Fruit fly (Drosophila melanogaster) whole organism, embryonic: ENCODE results near the gene Tfb5.
A peak's percentile ranks its signal among the peaks of the same experiment; 100 is the strongest.

Experiments
- Aef1 ChIP-seq: fragments of 200-800 bp; sonication (Bioruptor generic); IDR thresholded peaks from 3 replicates; pipeline ENCODE4 v1.3.6; 2022; ENCODE audit warnings: missing biosample characterization, missing genetic modification characterization
- Atf3 ChIP-seq: fragments of 200-800 bp; sonication (Bioruptor generic); optimal IDR thresholded peaks from 3 replicates; lab custom pipeline; 2016; ENCODE audit warnings: missing biosample characterization, missing genetic modification characterization
- B-H2 ChIP-seq: fragments of 200-800 bp; sonication (Bioruptor generic); optimal IDR thresholded peaks from 2 replicates; lab custom pipeline; 2018; ENCODE audit warnings: missing biosample characterization, mild to moderate bottlenecking, missing genetic modification characterization
- CG10274 ChIP-seq: fragments of 200-800 bp; sonication (Bioruptor generic); optimal IDR thresholded peaks from 3 replicates; lab custom pipeline; 2017; ENCODE audit warnings: missing biosample characterization, mild to moderate bottlenecking, missing genetic modification characterization
- CG10654 ChIP-seq: fragments of 200-800 bp; sonication (Bioruptor generic); optimal IDR thresholded peaks from 2 replicates; lab custom pipeline; 2016; ENCODE audit warnings: missing biosample characterization, missing genetic modification characterization
- CG11695 ChIP-seq: fragments of 200-800 bp; sonication (Bioruptor generic); IDR thresholded peaks from 3 replicates; pipeline ENCODE4 v1.3.6; 2022; ENCODE audit warnings: missing biosample characterization, missing genetic modification characterization
- CG1602 ChIP-seq: fragments of 200-800 bp; sonication (Bioruptor generic); optimal IDR thresholded peaks from 3 replicates; lab custom pipeline; 2016; ENCODE audit warnings: missing biosample characterization, missing genetic modification characterization
- CG1647 ChIP-seq: fragments of 200-800 bp; sonication (Bioruptor generic); optimal IDR thresholded peaks from 3 replicates; lab custom pipeline; 2016; ENCODE audit warnings: missing biosample characterization, missing genetic modification characterization
- CG2202 ChIP-seq: fragments of 200-800 bp; sonication (Bioruptor generic); optimal IDR thresholded peaks from 2 replicates; lab custom pipeline; 2018; ENCODE audit warnings: missing biosample characterization, mild to moderate bottlenecking, missing genetic modification characterization
- CG30403 ChIP-seq: fragments of 200-800 bp; sonication (Bioruptor generic); optimal IDR thresholded peaks from 3 replicates; lab custom pipeline; 2016; ENCODE audit warnings: missing biosample characterization, missing genetic modification characterization
- CG31365 ChIP-seq: fragments of 200-800 bp; sonication (Bioruptor generic); optimal IDR thresholded peaks from 2 replicates; lab custom pipeline; 2018; ENCODE audit warnings: missing biosample characterization, mild to moderate bottlenecking, missing genetic modification characterization
- CG34376 ChIP-seq: fragments of 200-800 bp; sonication (Bioruptor generic); optimal IDR thresholded peaks from 2 replicates; lab custom pipeline; 2018; ENCODE audit warnings: missing biosample characterization, mild to moderate bottlenecking, missing genetic modification characterization
- CG34422 ChIP-seq: fragments of 200-800 bp; sonication (Bioruptor generic); IDR thresholded peaks from 3 replicates; pipeline ENCODE4 v1.3.6; 2022; ENCODE audit warnings: missing biosample characterization, missing genetic modification characterization
- CG4730 ChIP-seq: fragments of 200-800 bp; sonication (Bioruptor generic); IDR thresholded peaks from 2 replicates; pipeline ENCODE4 v1.3.6; 2022; ENCODE audit warnings: missing biosample characterization, missing genetic modification characterization
- CG6689 ChIP-seq: fragments of 200-800 bp; sonication (Bioruptor generic); IDR thresholded peaks from 2 replicates; pipeline ENCODE4 v1.3.6; 2022; ENCODE audit warnings: missing biosample characterization, missing genetic modification characterization
- CG7556 ChIP-seq: fragments of 200-800 bp; sonication (Bioruptor generic); optimal IDR thresholded peaks from 2 replicates; lab custom pipeline; 2017; ENCODE audit warnings: missing biosample characterization, mild to moderate bottlenecking, missing genetic modification characterization
- ERR ChIP-seq: fragments of 200-800 bp; sonication (Bioruptor generic); optimal IDR thresholded peaks from 2 replicates; lab custom pipeline; 2016; ENCODE audit warnings: missing biosample characterization, missing genetic modification characterization
- Gug ChIP-seq: fragments of 200-800 bp; sonication (Bioruptor generic); IDR thresholded peaks from 4 replicates; pipeline ENCODE4 v1.3.6; 2022; ENCODE audit warnings: missing biosample characterization, missing genetic modification characterization
- H15 ChIP-seq: fragments of 200-800 bp; sonication (Bioruptor generic); IDR thresholded peaks from 3 replicates; pipeline ENCODE4 v1.3.6; 2022; ENCODE audit warnings: missing biosample characterization, missing genetic modification characterization
- Hr39 ChIP-seq: fragments of >200 bp; optimal IDR thresholded peaks from 2 replicates; lab custom pipeline; 2017
- Jarid2 ChIP-seq: fragments of 200-800 bp; sonication (Bioruptor generic); optimal IDR thresholded peaks from 3 replicates; lab custom pipeline; 2017; ENCODE audit warnings: mild to moderate bottlenecking, missing biosample characterization, missing genetic modification reagents, missing genetic modification characterization
- Lim3 ChIP-seq: fragments of 200-800 bp; sonication (Bioruptor generic); IDR thresholded peaks from 2 replicates; pipeline ENCODE4 v1.3.6; 2022; ENCODE audit warnings: missing biosample characterization, missing genetic modification characterization
- Lpt ChIP-seq: fragments of >200 bp; optimal IDR thresholded peaks from 2 replicates; lab custom pipeline; 2018; ENCODE audit warnings: missing biosample characterization, missing genetic modification characterization
- Mad ChIP-seq: fragments of 200-800 bp; sonication (Bioruptor generic); optimal IDR thresholded peaks from 2 replicates; lab custom pipeline; 2016; ENCODE audit warnings: missing biosample characterization, missing genetic modification characterization
- Opbp ChIP-seq: fragments of 200-800 bp; sonication (Bioruptor generic); IDR thresholded peaks from 3 replicates; pipeline ENCODE4 v1.3.6; 2022; ENCODE audit warnings: missing biosample characterization, missing genetic modification characterization; ENCODE audit not compliant: partially characterized antibody
- Ptx1 ChIP-seq: fragments of 200-800 bp; sonication (Bioruptor generic); IDR thresholded peaks from 2 replicates; pipeline ENCODE4 v1.3.6; 2022; ENCODE audit warnings: missing biosample characterization, missing genetic modification characterization
- Sry-δ ChIP-seq: fragments of 200-800 bp; sonication (Bioruptor generic); optimal IDR thresholded peaks from 2 replicates; lab custom pipeline; 2016; ENCODE audit warnings: missing biosample characterization, missing genetic modification characterization
- Tbp ChIP-seq: fragments of >200 bp; optimal IDR thresholded peaks from 2 replicates; lab custom pipeline; 2018; ENCODE audit warnings: missing biosample characterization, missing genetic modification characterization
- YL-1 ChIP-seq: fragments of 200-800 bp; sonication (Bioruptor generic); optimal IDR thresholded peaks from 3 replicates; lab custom pipeline; 2017; ENCODE audit warnings: missing biosample characterization, mild to moderate bottlenecking, missing genetic modification characterization
- bab2 ChIP-seq: fragments of 200-800 bp; sonication (Bioruptor generic); optimal IDR thresholded peaks from 2 replicates; lab custom pipeline; 2016; ENCODE audit warnings: missing biosample characterization, missing genetic modification characterization
- bbx ChIP-seq: fragments of 200-800 bp; sonication (Bioruptor generic); IDR thresholded peaks from 2 replicates; pipeline ENCODE4 v1.3.6; 2022; ENCODE audit warnings: missing biosample characterization, missing genetic modification characterization; ENCODE audit not compliant: partially characterized antibody
- bigmax ChIP-seq: fragments of 200-800 bp; sonication (Bioruptor generic); optimal IDR thresholded peaks from 2 replicates; lab custom pipeline; 2018; ENCODE audit warnings: missing biosample characterization, mild to moderate bottlenecking, missing genetic modification characterization
- esg ChIP-seq: fragments of 200-800 bp; sonication (Bioruptor generic); conservative IDR thresholded peaks from 2 replicates; pipeline ENCODE4 v1.3.6; 2022; ENCODE audit warnings: missing biosample characterization, missing genetic modification characterization
- fd102C ChIP-seq: fragments of 200-800 bp; sonication (Bioruptor generic); optimal IDR thresholded peaks from 2 replicates; lab custom pipeline; 2018; ENCODE audit warnings: missing biosample characterization, mild to moderate bottlenecking, missing genetic modification characterization, moderate library complexity
- ftz-f1 ChIP-seq: fragments of 200-800 bp; sonication (Bioruptor generic); optimal IDR thresholded peaks from 2 replicates; lab custom pipeline; 2016; ENCODE audit warnings: missing biosample characterization, missing genetic modification characterization
- gem ChIP-seq: fragments of 200-800 bp; sonication (Bioruptor generic); optimal IDR thresholded peaks from 2 replicates; lab custom pipeline; 2019; ENCODE audit warnings: missing biosample characterization, mild to moderate bottlenecking, missing genetic modification characterization, moderate library complexity
- h ChIP-seq: fragments of >200 bp; optimal IDR thresholded peaks from 2 replicates; lab custom pipeline; 2017
- luna ChIP-seq: fragments of 200-800 bp; sonication (Bioruptor generic); optimal IDR thresholded peaks from 2 replicates; lab custom pipeline; 2016; ENCODE audit warnings: missing biosample characterization, missing genetic modification characterization
- mam ChIP-seq: fragments of 200-800 bp; sonication (Bioruptor generic); optimal IDR thresholded peaks from 3 replicates; lab custom pipeline; 2016; ENCODE audit warnings: missing biosample characterization, missing genetic modification characterization
- nerfin-1 ChIP-seq: fragments of 200-800 bp; sonication (Bioruptor generic); optimal IDR thresholded peaks from 3 replicates; lab custom pipeline; 2019; ENCODE audit warnings: missing biosample characterization, mild to moderate bottlenecking, missing genetic modification characterization, moderate library complexity
- nerfin-2 ChIP-seq: fragments of 200-800 bp; sonication (Bioruptor generic); IDR thresholded peaks from 2 replicates; pipeline ENCODE4 v1.3.6; 2022; ENCODE audit warnings: missing biosample characterization, missing genetic modification characterization; ENCODE audit not compliant: partially characterized antibody
- nmo ChIP-seq: fragments of 200-800 bp; sonication (Bioruptor generic); optimal IDR thresholded peaks from 2 replicates; lab custom pipeline; 2018; ENCODE audit warnings: missing biosample characterization, mild to moderate bottlenecking, missing genetic modification characterization, moderate library complexity
- nom ChIP-seq: fragments of 200-800 bp; sonication (Bioruptor generic); optimal IDR thresholded peaks from 2 replicates; lab custom pipeline; 2017; ENCODE audit warnings: missing biosample characterization, missing genetic modification characterization, mild to moderate bottlenecking, moderate library complexity, missing genetic modification reagents
- salm ChIP-seq: fragments of 200-800 bp; sonication (Bioruptor generic); optimal IDR thresholded peaks from 2 replicates; lab custom pipeline; 2018; ENCODE audit warnings: missing biosample characterization, mild to moderate bottlenecking, missing genetic modification characterization
- schlank ChIP-seq: fragments of 200-800 bp; sonication (Bioruptor generic); optimal IDR thresholded peaks from 2 replicates; lab custom pipeline; 2018; ENCODE audit warnings: missing biosample characterization, mild to moderate bottlenecking, missing genetic modification characterization
- slbo ChIP-seq: fragments of 200-800 bp; sonication (Bioruptor generic); IDR thresholded peaks from 2 replicates; pipeline ENCODE4 v1.3.6; 2022; ENCODE audit warnings: missing biosample characterization, missing genetic modification characterization
- stc ChIP-seq: fragments of 200-800 bp; sonication (Bioruptor generic); IDR thresholded peaks from 2 replicates; pipeline ENCODE4 v1.3.6; 2022; ENCODE audit warnings: missing biosample characterization, missing genetic modification characterization
- tap ChIP-seq: fragments of 200-800 bp; optimal IDR thresholded peaks from 3 replicates; lab custom pipeline; 2019; ENCODE audit warnings: missing biosample characterization, mild to moderate bottlenecking, missing genetic modification characterization, moderate library complexity
- wdn ChIP-seq: fragments of 200-800 bp; sonication (Bioruptor generic); IDR thresholded peaks from 2 replicates; pipeline ENCODE4 v1.3.6; 2022; ENCODE audit warnings: missing biosample characterization, missing genetic modification characterization
- wor ChIP-seq: fragments of 200-800 bp; sonication (Bioruptor generic); IDR thresholded peaks from 2 replicates; pipeline ENCODE4 v1.3.6; 2022; ENCODE audit warnings: missing biosample characterization, missing genetic modification characterization
- zen ChIP-seq: fragments of 200-800 bp; sonication (Bioruptor generic); optimal IDR thresholded peaks from 3 replicates; lab custom pipeline; 2018; ENCODE audit warnings: missing biosample characterization, mild to moderate bottlenecking, missing genetic modification characterization, moderate library complexity

Tfb5 gene

DNA sequence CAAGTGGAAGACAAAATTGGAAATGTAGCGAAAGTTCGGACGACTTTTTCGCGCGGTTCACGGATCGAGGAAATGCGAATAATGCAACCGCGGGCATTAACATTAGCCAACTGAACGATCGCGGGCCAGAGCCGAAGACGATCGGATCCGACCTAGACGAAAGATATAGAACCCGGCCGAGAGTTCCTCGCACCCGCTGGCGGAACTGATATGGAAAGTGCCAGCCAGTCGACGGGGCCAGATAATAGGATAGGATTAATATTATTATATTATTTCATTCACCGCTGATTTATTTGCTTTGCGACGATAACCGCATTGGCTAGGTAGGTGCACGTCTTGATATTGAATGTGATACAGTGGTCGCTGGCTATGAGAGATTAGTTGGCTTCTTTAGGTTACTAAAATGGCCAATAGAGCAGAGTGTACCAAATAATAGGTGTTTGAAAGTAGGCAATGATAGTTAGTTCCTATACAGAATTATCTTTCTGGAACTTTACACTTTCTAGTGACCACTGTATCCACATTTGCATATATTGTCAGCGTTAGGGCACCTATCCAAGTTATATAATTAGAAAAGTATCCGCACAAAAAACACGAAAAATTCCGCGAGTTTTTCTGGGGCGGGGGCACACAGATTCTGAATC lies 11.1 kb downstream of the Tfb5 start (continued):
- peak; percentile 69 for TF ChIP-seq tap (tag; lab: Kevin White, UChicago)
- TF ChIP-seq ftz-f1 (GFP tag; lab: Kevin White, UChicago) = no peak
- no peak for TF ChIP-seq nerfin-2 (GFP tag; lab: Robert Waterston, UW)
- no peak for TF ChIP-seq bbx (GFP tag; lab: Robert Waterston, UW)
- peak; percentile 19; the same call in 1 of the 2 replicates for TF ChIP-seq wor (GFP tag; lab: Robert Waterston, UW)
- TF ChIP-seq nmo = peak; percentile 62
- TF ChIP-seq ERR = peak; percentile 12
- peak; percentile 25 for TF ChIP-seq CG2202 (tag; lab: Kevin White, UChicago)
- TF ChIP-seq Sry-δ = peak; percentile 10
- TF ChIP-seq B-H2 (GFP tag; lab: Kevin White, UChicago) = peak; percentile 13
- TF ChIP-seq schlank (tag; lab: Kevin White, UChicago) = peak; percentile 52
- no peak for TF ChIP-seq Tbp (GFP tag; lab: Kevin White, UChicago)
- TF ChIP-seq CG7556 = peak; percentile 27
- TF ChIP-seq salm (tag; lab: Kevin White, UChicago) = peak; percentile 59
- TF ChIP-seq Jarid2 (GFP tag; lab: Kevin White, UChicago) = no peak
- no peak for TF ChIP-seq fd102C (GFP tag; lab: Kevin White, UChicago)
- no peak for TF ChIP-seq Lpt
- peak; percentile 70 for TF ChIP-seq esg
- TF ChIP-seq stc (GFP tag; lab: Robert Waterston, UW) = peak; percentile 64
- TF ChIP-seq h (lab: Kevin White, UChicago) = no peak
- peak; percentile 57; the same call in 1 of the 3 replicates for TF ChIP-seq H15 (GFP tag; lab: Robert Waterston, UW)
- no peak for TF ChIP-seq Atf3 (GFP tag; lab: Kevin White, UChicago)
- TF ChIP-seq CG10654 (GFP tag; lab: Kevin White, UChicago) = peak; percentile 21
- TF ChIP-seq nerfin-1 = peak; percentile 4
- no peak for TF ChIP-seq zen (tag; lab: Kevin White, UChicago)
- TF ChIP-seq slbo (GFP tag; lab: Robert Waterston, UW) = peak; percentile 85
- TF ChIP-seq Aef1 (GFP tag; lab: Robert Waterston, UW) = peak; percentile 72
- peak; percentile 75 for TF ChIP-seq gem (tag; lab: Kevin White, UChicago)
- TF ChIP-seq CG34376 (GFP tag; lab: Kevin White, UChicago) = peak; percentile 42
- no peak for TF ChIP-seq Hr39 (lab: Kevin White, UChicago)
- TF ChIP-seq bigmax (GFP tag; lab: Kevin White, UChicago) = no peak
- TF ChIP-seq Ptx1 = peak; percentile 76
- peak; percentile 76 for TF ChIP-seq CG6689 (GFP tag; lab: Robert Waterston, UW)
- TF ChIP-seq Opbp (GFP tag; lab: Robert Waterston, UW) = no peak
- TF ChIP-seq CG30403 (GFP tag; lab: Kevin White, UChicago) = peak; percentile 49
- peak; percentile 28 for TF ChIP-seq CG10274 (GFP tag; lab: Kevin White, UChicago)
- TF ChIP-seq CG11695 (GFP tag; lab: Robert Waterston, UW) = peak; percentile 59; the same call in 2 of the 3 replicates
- no peak for TF ChIP-seq nom
- peak; percentile 74; the same call in 2 of the 3 replicates for TF ChIP-seq CG34422 (GFP tag; lab: Robert Waterston, UW)
- peak; percentile 36 for TF ChIP-seq CG1647 (GFP tag; lab: Kevin White, UChicago)
- TF ChIP-seq wdn = 0 out of 2 replicates have a peak, but pooled peaks have one; percentile 56
- no peak for TF ChIP-seq CG31365
- peak; percentile 50 for TF ChIP-seq bab2 (GFP tag; lab: Kevin White, UChicago)
- peak; percentile 46 for TF ChIP-seq luna
- no peak for TF ChIP-seq YL-1
- peak; percentile 49; the same call in 1 of the 2 replicates for TF ChIP-seq CG4730 (GFP tag; lab: Robert Waterston, UW)
- peak; percentile 41 for TF ChIP-seq Mad
- peak; percentile 85 for TF ChIP-seq Gug
- no peak for TF ChIP-seq CG1602 (GFP tag; lab: Kevin White, UChicago)
- peak; percentile 64 for TF ChIP-seq mam (GFP tag; lab: Kevin White, UChicago)
- TF ChIP-seq Lim3 (GFP tag; lab: Robert Waterston, UW) = no peak
